Worm (Caenorhabditis elegans) whole organism, L3 larva: ENCODE data around the gene rocf-1.

Source experiments
- R02D3.7 ChIP-seq: fragments of 150-350 bp; optimal IDR thresholded peaks from 2 replicates; lab custom pipeline; 2014; ENCODE audit warnings: missing biosample characterization, missing genetic modification characterization
- aly-2 ChIP-seq: fragments of 150-350 bp; optimal IDR thresholded peaks from 2 replicates; lab custom pipeline; 2014; ENCODE audit warnings: missing biosample characterization, missing genetic modification characterization
- ama-1 ChIP-seq: fragments of 150-350 bp; optimal IDR thresholded peaks from 2 replicates; lab custom pipeline; 2018
- ceh-16 ChIP-seq: sonication (generic microtip); optimal IDR thresholded peaks from 2 replicates; lab custom pipeline; 2017; ENCODE audit warnings: missing biosample characterization, missing genetic modification characterization
- daf-12 ChIP-seq: fragments of 150-350 bp; optimal IDR thresholded peaks from 2 replicates; lab custom pipeline; 2014; ENCODE audit warnings: missing biosample characterization, missing genetic modification reagents, missing genetic modification characterization
- egl-27 ChIP-seq: sonication (generic microtip); optimal IDR thresholded peaks from 4 replicates; lab custom pipeline; 2017; ENCODE audit warnings: missing biosample characterization, missing genetic modification reagents, missing genetic modification characterization
- egl-5 ChIP-seq: fragments of 150-350 bp; optimal IDR thresholded peaks from 2 replicates; lab custom pipeline; 2017; ENCODE audit warnings: missing biosample characterization, missing genetic modification reagents, missing genetic modification characterization, inconsistent platforms
- elt-1 ChIP-seq: fragments of 150-350 bp; optimal IDR thresholded peaks from 2 replicates; lab custom pipeline; 2014; ENCODE audit warnings: missing biosample characterization, missing genetic modification characterization
- elt-2 ChIP-seq: sonication (generic microtip); optimal IDR thresholded peaks from 2 replicates; lab custom pipeline; 2016; ENCODE audit warnings: missing genetic modification reagents, mild to moderate bottlenecking, missing genetic modification characterization, missing compliant biosample characterization
- elt-3 ChIP-seq, 3 experiments: fragments of 150-350 bp in 1 of 3; sonication (generic microtip) in 2 of 3; optimal IDR thresholded peaks; 2 replicates in 2 of 3; 4 replicates in 1 of 3; lab custom pipeline; 2014 to 2017; ENCODE audit warnings: missing biosample characterization in 3 of 3, missing genetic modification characterization in 3 of 3
- eor-1 ChIP-seq, 2 experiments: fragments of 150-350 bp; optimal IDR thresholded peaks; 2 replicates each; lab custom pipeline; 2014 to 2018; ENCODE audit warnings: missing biosample characterization in 2 of 2, missing genetic modification characterization in 2 of 2
- fkh-2 ChIP-seq: fragments of 150-350 bp; optimal IDR thresholded peaks from 2 replicates; lab custom pipeline; 2014; ENCODE audit warnings: missing biosample characterization, missing genetic modification reagents, missing genetic modification characterization
- fos-1 ChIP-seq: fragments of 150-350 bp; optimal IDR thresholded peaks from 2 replicates; lab custom pipeline; 2014; ENCODE audit warnings: missing biosample characterization, missing genetic modification characterization
- jun-1 ChIP-seq: fragments of 150-350 bp; optimal IDR thresholded peaks from 2 replicates; lab custom pipeline; 2014; ENCODE audit warnings: missing biosample characterization, missing genetic modification reagents, missing genetic modification characterization
- lin-15B ChIP-seq: fragments of 150-350 bp; optimal IDR thresholded peaks from 2 replicates; lab custom pipeline; 2014; ENCODE audit warnings: missing biosample characterization, missing genetic modification characterization
- lin-39 ChIP-seq: fragments of 150-350 bp; optimal IDR thresholded peaks from 2 replicates; lab custom pipeline; 2018; ENCODE audit warnings: missing biosample characterization, missing genetic modification reagents, missing genetic modification characterization
- mdl-1 ChIP-seq: fragments of 150-350 bp; optimal IDR thresholded peaks from 2 replicates; lab custom pipeline; 2014; ENCODE audit warnings: missing biosample characterization, missing genetic modification characterization
- mml-1 ChIP-seq: fragments of 150-350 bp; sonication (generic microtip); optimal IDR thresholded peaks from 3 replicates; lab custom pipeline; 2014; ENCODE audit warnings: missing biosample characterization, missing genetic modification characterization
- nfya-1 ChIP-seq: sonication (generic microtip); optimal IDR thresholded peaks from 2 replicates; lab custom pipeline; 2017; ENCODE audit warnings: missing genetic modification characterization, mild to moderate bottlenecking, missing compliant biosample characterization, antibody characterized with exemption, moderate library complexity; ENCODE audit not compliant: insufficient read depth
- nhr-11 ChIP-seq: fragments of 150-350 bp; optimal IDR thresholded peaks from 2 replicates; lab custom pipeline; 2014; ENCODE audit warnings: missing biosample characterization, missing genetic modification characterization
- nhr-23 ChIP-seq: fragments of 150-350 bp; optimal IDR thresholded peaks from 2 replicates; lab custom pipeline; 2014; ENCODE audit warnings: missing biosample characterization, missing genetic modification reagents, missing genetic modification characterization
- nhr-237 ChIP-seq: fragments of 150-350 bp; optimal IDR thresholded peaks from 2 replicates; lab custom pipeline; 2014; ENCODE audit warnings: missing biosample characterization, missing genetic modification characterization
- nhr-76 ChIP-seq: fragments of 150-350 bp; sonication (generic microtip); optimal IDR thresholded peaks from 5 replicates; lab custom pipeline; 2014; ENCODE audit warnings: missing biosample characterization, missing genetic modification characterization
- nhr-77 ChIP-seq: fragments of 150-350 bp; optimal IDR thresholded peaks from 2 replicates; lab custom pipeline; 2014; ENCODE audit warnings: missing biosample characterization, missing genetic modification characterization
- pha-4 ChIP-seq: fragments of 150-350 bp; optimal IDR thresholded peaks from 2 replicates; lab custom pipeline; 2014; ENCODE audit warnings: missing biosample characterization, missing genetic modification reagents, missing genetic modification characterization
- pqm-1 ChIP-seq: fragments of 150-350 bp; optimal IDR thresholded peaks from 2 replicates; lab custom pipeline; 2017; ENCODE audit warnings: missing biosample characterization, missing genetic modification characterization, inconsistent platforms
- sea-2 ChIP-seq: fragments of 150-350 bp; sonication (generic microtip); optimal IDR thresholded peaks from 4 replicates; lab custom pipeline; 2014; ENCODE audit warnings: missing biosample characterization, missing genetic modification reagents, missing genetic modification characterization
- skn-1 ChIP-seq: fragments of 150-350 bp; optimal IDR thresholded peaks from 2 replicates; lab custom pipeline; 2014; ENCODE audit warnings: missing biosample characterization, missing genetic modification characterization
- tbx-2 ChIP-seq: sonication (generic microtip); optimal IDR thresholded peaks from 2 replicates; lab custom pipeline; 2016; ENCODE audit warnings: mild to moderate bottlenecking, missing genetic modification characterization, missing compliant biosample characterization
- unc-62 ChIP-seq: fragments of 150-350 bp; sonication (generic microtip); optimal IDR thresholded peaks from 4 replicates; lab custom pipeline; 2014; ENCODE audit warnings: missing biosample characterization, missing genetic modification reagents, missing genetic modification characterization
- ztf-11 ChIP-seq: fragments of 150-350 bp; optimal IDR thresholded peaks from 2 replicates; lab custom pipeline; 2014; ENCODE audit warnings: missing biosample characterization, missing genetic modification characterization
- ztf-4 ChIP-seq: fragments of 150-350 bp; optimal IDR thresholded peaks from 2 replicates; lab custom pipeline; 2014; ENCODE audit warnings: missing biosample characterization, missing genetic modification characterization

rocf-1 gene

ce11 chrV:15444615-15445014 is 19.7 kb downstream of the rocf-1 start, which contains the start of gene T26H5.9:
T26H5.9 (plus strand) TSS chrV:15444916.
- TF ChIP-seq pqm-1 (tag; lab: Kevin White, UChicago), result peak; percentile 12
- peak; percentile 65 for TF ChIP-seq elt-2 (tag; lab: Kevin White, UChicago)
- TF ChIP-seq lin-39 (tag; lab: Kevin White, UChicago), result no peak

DNA sequence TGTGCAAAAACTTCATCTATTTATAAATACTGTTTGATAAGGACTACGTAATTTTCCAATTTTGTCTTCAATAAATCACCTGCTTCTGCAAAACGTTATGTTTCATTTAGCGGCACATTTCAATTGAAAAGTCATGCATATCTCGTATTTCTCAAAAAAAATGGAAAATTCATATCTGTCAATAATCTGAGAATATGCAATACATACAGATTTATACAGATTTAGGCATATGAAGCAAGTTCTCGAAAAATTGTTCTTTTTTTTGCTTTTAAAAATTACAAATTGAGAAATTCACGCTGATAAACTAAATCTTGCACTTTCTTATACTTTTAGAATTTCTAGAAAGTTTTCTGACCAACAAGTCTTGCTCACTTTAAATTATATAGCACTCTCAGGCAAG is 20.1 kb downstream of the rocf-1 start, which contains the start of gene T26H5.11:
T26H5.11 (minus strand) TSS at position 101 of the 400 bp plus-strand sequence.
- TF ChIP-seq R02D3.7, result no peak
- TF ChIP-seq sea-2 (GFP tag; lab: Kevin White, UChicago), result no peak
- no peak for TF ChIP-seq mml-1 (tag; lab: Kevin White, UChicago)
- TF ChIP-seq aly-2 (tag; lab: Kevin White, UChicago), result no peak
- no peak for TF ChIP-seq ztf-11
- no peak for TF ChIP-seq pha-4 (tag; lab: Kevin White, UChicago)
- TF ChIP-seq elt-3 (tag; optimal IDR thresholded peaks at IDR 0.05; lab: Kevin White, UChicago), result no peak
- no peak for TF ChIP-seq lin-15B (tag; lab: Kevin White, UChicago)
- no peak for TF ChIP-seq ceh-16 (tag; lab: Kevin White, UChicago)
- no peak for TF ChIP-seq skn-1 (tag; lab: Kevin White, UChicago)
- TF ChIP-seq nhr-76 (tag; lab: Kevin White, UChicago), result no peak
- TF ChIP-seq elt-2 (tag; lab: Kevin White, UChicago), result no peak
- no peak for TF ChIP-seq egl-5
- no peak for TF ChIP-seq ztf-4 (tag; lab: Kevin White, UChicago)
- TF ChIP-seq nhr-237 (tag; lab: Kevin White, UChicago), result no peak

DNA sequence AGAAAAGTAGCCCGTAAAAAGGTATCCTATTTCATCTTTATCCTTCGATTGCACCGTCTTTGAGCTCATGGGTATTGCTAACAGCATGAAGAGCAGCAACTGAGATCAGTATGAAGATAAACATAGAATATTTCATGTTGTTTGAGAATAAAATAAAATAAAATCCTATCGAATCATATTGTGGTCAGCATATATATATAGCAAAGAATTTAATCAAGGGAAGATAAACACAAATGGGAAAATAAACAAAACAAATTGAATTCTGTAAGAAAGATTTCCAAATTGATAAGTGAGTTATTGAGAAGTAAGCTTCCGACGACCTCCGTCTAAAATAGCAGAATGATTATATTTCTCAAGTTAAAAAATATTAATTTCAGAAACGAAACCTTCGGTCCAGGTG is 20.6 kb downstream of the rocf-1 start, which contains the start of gene T26H5.10:
T26H5.10 (minus strand) TSS at position 101 of the 400 bp plus-strand sequence.
- no peak for TF ChIP-seq fos-1
- TF ChIP-seq nfya-1 (tag; lab: Kevin White, UChicago), result no peak
- no peak for TF ChIP-seq ztf-11
- no peak for TF ChIP-seq elt-1
- TF ChIP-seq lin-15B (tag; lab: Kevin White, UChicago), result no peak
- TF ChIP-seq tbx-2 (tag; lab: Kevin White, UChicago), result no peak
- TF ChIP-seq, all 47 proteins: peak for 0

DNA sequence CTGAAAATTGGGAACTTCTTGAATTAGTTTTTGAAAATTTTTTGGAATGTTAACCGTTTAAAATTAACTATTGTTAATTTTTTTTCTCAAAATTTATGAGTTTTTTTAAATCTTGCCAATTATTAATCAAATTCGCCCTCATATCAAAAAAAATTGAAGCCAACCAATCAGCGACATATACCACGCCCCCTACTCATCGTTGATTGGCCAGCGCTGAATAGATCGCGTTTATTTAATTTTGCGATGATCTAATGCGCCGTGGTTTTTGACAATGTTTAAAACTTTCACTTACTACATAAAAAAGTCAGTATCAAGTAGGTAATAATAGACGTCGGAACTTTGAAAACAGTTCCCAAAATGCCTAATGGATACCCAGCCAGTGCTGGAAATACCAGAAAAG is 21.9 kb downstream of the rocf-1 start:
- TF ChIP-seq nfya-1 (tag; lab: Kevin White, UChicago), result peak; percentile 62
- TF ChIP-seq elt-2 (tag; lab: Kevin White, UChicago), result no peak
- no peak for TF ChIP-seq nhr-23

ce11 chrV:15436133-15436532 is 28.2 kb downstream of the rocf-1 start:
- TF ChIP-seq pqm-1 (tag; lab: Kevin White, UChicago) (peak; percentile 98), mdl-1 (tag; lab: Kevin White, UChicago) (no peak), jun-1 (tag; lab: Kevin White, UChicago) (peak; percentile 46), elt-2 (tag; lab: Kevin White, UChicago) (peak; percentile 90)

DNA sequence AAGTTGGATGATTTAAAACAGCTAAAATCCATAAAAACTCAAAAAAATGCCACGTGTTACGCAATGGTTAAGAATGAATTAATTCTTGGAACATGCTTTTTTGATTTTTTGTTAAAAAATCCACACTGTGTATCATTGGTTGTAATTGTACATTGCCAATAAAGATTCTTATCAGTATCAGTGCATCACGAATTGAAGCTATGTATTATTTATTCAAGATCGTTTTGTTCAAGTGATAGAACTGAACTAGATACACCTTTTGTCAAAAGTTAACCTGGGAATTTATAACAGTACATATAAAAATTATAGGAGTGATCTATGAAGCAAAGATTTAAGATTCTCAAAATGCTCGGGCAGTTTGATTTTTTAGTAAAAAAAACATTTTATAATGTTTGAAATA is 29.7 kb downstream of the rocf-1 start:
- no peak for TF ChIP-seq nhr-76 (tag; lab: Kevin White, UChicago)
- TF ChIP-seq nhr-11, result no peak
- TF ChIP-seq mdl-1 (tag; lab: Kevin White, UChicago), result no peak
- no peak for TF ChIP-seq eor-1 (tag; optimal IDR thresholded peaks at IDR 0.05; lab: Kevin White, UChicago)
- no peak for TF ChIP-seq ztf-11
- TF ChIP-seq egl-27 (tag; lab: Kevin White, UChicago), result no peak
- no peak for TF ChIP-seq fkh-2
- no peak for TF ChIP-seq daf-12 (tag; lab: Kevin White, UChicago)
- TF ChIP-seq pha-4 (tag; lab: Kevin White, UChicago), result peak; percentile 39
- TF ChIP-seq jun-1 (tag; lab: Kevin White, UChicago), result no peak
- TF ChIP-seq nhr-77, result no peak
- no peak for TF ChIP-seq mml-1 (tag; lab: Kevin White, UChicago)
- TF ChIP-seq lin-39 (tag; lab: Kevin White, UChicago), result no peak
- no peak for TF ChIP-seq nhr-237 (tag; lab: Kevin White, UChicago)
- peak; percentile 37 for TF ChIP-seq elt-2 (tag; lab: Kevin White, UChicago)
- TF ChIP-seq pqm-1 (tag; lab: Kevin White, UChicago), result peak; percentile 62
- no peak for TF ChIP-seq ama-1
- TF ChIP-seq unc-62, result no peak
